Worm (Caenorhabditis elegans) whole organism, late embryonic: Measurements from ENCODE around the gene srh-133.

Experiments used
- ama-1 ChIP-seq: fragments of 150-350 bp; optimal IDR thresholded peaks from 2 replicates; lab custom pipeline; 2014
- elt-4 ChIP-seq: sonication (generic microtip); optimal IDR thresholded peaks from 2 replicates; lab custom pipeline; 2016; ENCODE audit warnings: missing genetic modification characterization, missing compliant biosample characterization
- fkh-10 ChIP-seq: fragments of 150-350 bp; optimal IDR thresholded peaks from 2 replicates; lab custom pipeline; 2014; ENCODE audit warnings: missing biosample characterization, missing genetic modification reagents, missing genetic modification characterization
- hlh-15 ChIP-seq: sonication (generic microtip); optimal IDR thresholded peaks from 2 replicates; lab custom pipeline; 2016; ENCODE audit warnings: missing genetic modification characterization, missing compliant biosample characterization
- lim-6 ChIP-seq: sonication (generic microtip); optimal IDR thresholded peaks from 2 replicates; lab custom pipeline; 2016; ENCODE audit warnings: missing genetic modification characterization, missing compliant biosample characterization
- lin-11 ChIP-seq: fragments of 200-800 bp; sonication (Bioruptor generic); optimal IDR thresholded peaks from 2 replicates; lab custom pipeline; 2018; ENCODE audit warnings: mild to moderate bottlenecking, missing genetic modification characterization, missing compliant biosample characterization
- pha-4 ChIP-seq: fragments of 150-350 bp; optimal IDR thresholded peaks from 2 replicates; lab custom pipeline; 2018; ENCODE audit warnings: missing biosample characterization, missing genetic modification reagents, missing genetic modification characterization
- unc-86 ChIP-seq: sonication (generic microtip); optimal IDR thresholded peaks from 2 replicates; lab custom pipeline; 2016; ENCODE audit warnings: missing genetic modification characterization, missing compliant biosample characterization

DNA sequence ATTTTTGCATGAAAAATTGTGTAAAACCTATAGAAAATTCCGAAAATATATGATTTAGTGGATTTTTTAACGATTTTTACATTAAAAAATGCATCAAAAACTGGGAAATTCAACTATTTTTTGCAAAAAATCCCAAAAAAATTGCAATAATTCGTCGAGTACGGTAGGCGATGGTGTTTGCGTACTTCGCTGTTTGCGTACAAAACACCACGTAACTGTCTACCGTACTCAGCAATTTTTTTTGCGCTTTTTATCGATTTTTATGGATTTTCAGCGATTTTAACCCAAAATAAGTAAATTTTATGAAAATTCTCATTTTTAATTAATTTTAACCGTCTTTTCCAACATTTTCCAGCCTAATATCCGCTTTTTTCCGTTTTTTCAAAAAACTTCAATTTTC lies 31.1 kb downstream of the srh-133 start:
- TF ChIP-seq pha-4 (tag; lab: Kevin White, UChicago) (no peak), ama-1 (lab: Kevin White, UChicago) (no peak), elt-4 (no peak), lim-6 (tag; lab: Kevin White, UChicago) (no peak), unc-86 (tag; lab: Kevin White, UChicago) (no peak), hlh-15 (tag; lab: Kevin White, UChicago) (no peak), fkh-10 (GFP tag; lab: Kevin White, UChicago) (no peak), lin-11 (tag; lab: Kevin White, UChicago) (no peak)
